Worm (Caenorhabditis elegans): Measurements from ENCODE around the gene tag-120.

ce11 chrV:9739402-9739801 lies 29.8 kb upstream of the tag-120 start, which contains the start of gene marc-1:
- TF ChIP-seq egrh-3 (GFP tag; IDR thresholded peaks at IDR 0.05): no peak
- TF ChIP-seq nfyb-1 (GFP tag; IDR thresholded peaks at IDR 0.05): no peak
- TF ChIP-seq ztf-6 (GFP tag; IDR thresholded peaks at IDR 0.05): no peak
- no peak for TF ChIP-seq lin-35 (GFP tag; optimal IDR thresholded peaks at IDR 0.05)
- TF ChIP-seq snpc-4 (GFP tag; optimal IDR thresholded peaks at IDR 0.05): no peak
- no peak for TF ChIP-seq snpc-4 (tag; optimal IDR thresholded peaks at IDR 0.05)
- TF ChIP-seq sdz-38 (tag; optimal IDR thresholded peaks at IDR 0.05): no peak
- no peak for TF ChIP-seq unc-62 (GFP tag; optimal IDR thresholded peaks at IDR 0.05)
- TF ChIP-seq pha-4 (tag; optimal IDR thresholded peaks at IDR 0.05): no peak

All from whole organism, young adult.